Fruit fly (Drosophila melanogaster) whole organism, pupa: ENCODE measurements around the gene CG7560.

Experiments used
- CG10348 ChIP-seq: fragments of 200-800 bp; sonication (Bioruptor generic); IDR thresholded peaks from 2 replicates; pipeline ENCODE4 v1.3.6; 2022; ENCODE audit warnings: missing biosample characterization, missing genetic modification characterization
- CG12605 ChIP-seq: fragments of 200-800 bp; sonication (Bioruptor generic); IDR thresholded peaks from 2 replicates; pipeline ENCODE4 v1.3.6; 2022; ENCODE audit warnings: missing biosample characterization, missing genetic modification characterization
- CG13204 ChIP-seq: fragments of 200-800 bp; sonication (Bioruptor generic); optimal IDR thresholded peaks from 2 replicates; lab custom pipeline; 2018; ENCODE audit warnings: missing biosample characterization, mild to moderate bottlenecking, missing genetic modification characterization, moderate library complexity
- CG14655 ChIP-seq: fragments of 200-800 bp; sonication (Bioruptor generic); optimal IDR thresholded peaks from 3 replicates; lab custom pipeline; 2017; ENCODE audit warnings: mild to moderate bottlenecking, missing biosample characterization, missing genetic modification reagents, missing genetic modification characterization
- CG15710 ChIP-seq: fragments of 200-800 bp; sonication (Bioruptor generic); optimal IDR thresholded peaks from 2 replicates; lab custom pipeline; 2018; ENCODE audit warnings: missing biosample characterization, mild to moderate bottlenecking, missing genetic modification characterization, moderate library complexity
- CG17806 ChIP-seq: fragments of 200-800 bp; sonication (Bioruptor generic); optimal IDR thresholded peaks from 2 replicates; lab custom pipeline; 2018; ENCODE audit warnings: missing biosample characterization, mild to moderate bottlenecking, missing genetic modification characterization, moderate library complexity
- CG32121 ChIP-seq: fragments of 200-800 bp; sonication (Bioruptor generic); IDR thresholded peaks from 2 replicates; pipeline ENCODE4 v1.3.6; 2022; ENCODE audit warnings: missing biosample characterization, missing genetic modification characterization
- CG34367 ChIP-seq: fragments of 200-800 bp; sonication (Bioruptor generic); optimal IDR thresholded peaks from 2 replicates; lab custom pipeline; 2018; ENCODE audit warnings: missing biosample characterization, mild to moderate bottlenecking, missing genetic modification characterization
- CG4496 ChIP-seq: fragments of 200-800 bp; sonication (Bioruptor generic); IDR thresholded peaks from 3 replicates; pipeline ENCODE4 v1.3.6; 2022; ENCODE audit warnings: missing biosample characterization, missing genetic modification characterization
- CG8159 ChIP-seq: fragments of 200-800 bp; sonication (Bioruptor generic); optimal IDR thresholded peaks from 3 replicates; lab custom pipeline; 2018; ENCODE audit warnings: missing biosample characterization, mild to moderate bottlenecking, missing genetic modification characterization, moderate library complexity
- CG8301 ChIP-seq: fragments of 200-800 bp; sonication (Bioruptor generic); optimal IDR thresholded peaks from 2 replicates; lab custom pipeline; 2018; ENCODE audit warnings: missing biosample characterization, mild to moderate bottlenecking, missing genetic modification characterization
- CG9948 ChIP-seq: fragments of 200-800 bp; sonication (Bioruptor generic); optimal IDR thresholded peaks from 2 replicates; lab custom pipeline; 2018; ENCODE audit warnings: missing biosample characterization, mild to moderate bottlenecking, missing genetic modification characterization, moderate library complexity
- D1 ChIP-seq: fragments of 200-800 bp; sonication (Bioruptor generic); optimal IDR thresholded peaks from 2 replicates; lab custom pipeline; 2018; ENCODE audit warnings: missing biosample characterization, mild to moderate bottlenecking, missing genetic modification characterization, moderate library complexity
- EcR ChIP-seq: fragments of 200-800 bp; sonication (Bioruptor generic); optimal IDR thresholded peaks from 3 replicates; lab custom pipeline; 2019; ENCODE audit warnings: missing biosample characterization, missing genetic modification characterization, mild to moderate bottlenecking, moderate library complexity, missing genetic modification reagents
- Ets98B ChIP-seq: fragments of 200-800 bp; sonication (Bioruptor generic); IDR thresholded peaks from 2 replicates; pipeline ENCODE4 v1.3.6; 2022; ENCODE audit warnings: missing biosample characterization, missing genetic modification characterization
- Pif1A ChIP-seq: fragments of 200-800 bp; sonication (Bioruptor generic); optimal IDR thresholded peaks from 3 replicates; lab custom pipeline; 2016; ENCODE audit warnings: missing biosample characterization, missing genetic modification characterization
- Pif1B ChIP-seq: fragments of 200-800 bp; sonication (Bioruptor generic); optimal IDR thresholded peaks from 3 replicates; lab custom pipeline; 2016; ENCODE audit warnings: missing biosample characterization, missing genetic modification characterization
- Snoo ChIP-seq: fragments of 200-800 bp; sonication (Bioruptor generic); optimal IDR thresholded peaks from 3 replicates; lab custom pipeline; 2017; ENCODE audit warnings: missing biosample characterization, mild to moderate bottlenecking, missing genetic modification characterization, inconsistent platforms
- fd96Ca ChIP-seq: fragments of 200-800 bp; sonication (Bioruptor generic); IDR thresholded peaks from 3 replicates; pipeline ENCODE4 v1.3.6; 2022; ENCODE audit warnings: missing biosample characterization, missing genetic modification characterization
- gl ChIP-seq: fragments of 200-800 bp; sonication (Bioruptor generic); optimal IDR thresholded peaks from 2 replicates; lab custom pipeline; 2018; ENCODE audit warnings: missing biosample characterization, mild to moderate bottlenecking, missing genetic modification characterization
- rn ChIP-seq: fragments of 200-800 bp; sonication (Bioruptor generic); IDR thresholded peaks from 2 replicates; pipeline ENCODE4 v1.3.6; 2022; ENCODE audit warnings: missing biosample characterization, missing genetic modification characterization

CG7560 gene

DNA sequence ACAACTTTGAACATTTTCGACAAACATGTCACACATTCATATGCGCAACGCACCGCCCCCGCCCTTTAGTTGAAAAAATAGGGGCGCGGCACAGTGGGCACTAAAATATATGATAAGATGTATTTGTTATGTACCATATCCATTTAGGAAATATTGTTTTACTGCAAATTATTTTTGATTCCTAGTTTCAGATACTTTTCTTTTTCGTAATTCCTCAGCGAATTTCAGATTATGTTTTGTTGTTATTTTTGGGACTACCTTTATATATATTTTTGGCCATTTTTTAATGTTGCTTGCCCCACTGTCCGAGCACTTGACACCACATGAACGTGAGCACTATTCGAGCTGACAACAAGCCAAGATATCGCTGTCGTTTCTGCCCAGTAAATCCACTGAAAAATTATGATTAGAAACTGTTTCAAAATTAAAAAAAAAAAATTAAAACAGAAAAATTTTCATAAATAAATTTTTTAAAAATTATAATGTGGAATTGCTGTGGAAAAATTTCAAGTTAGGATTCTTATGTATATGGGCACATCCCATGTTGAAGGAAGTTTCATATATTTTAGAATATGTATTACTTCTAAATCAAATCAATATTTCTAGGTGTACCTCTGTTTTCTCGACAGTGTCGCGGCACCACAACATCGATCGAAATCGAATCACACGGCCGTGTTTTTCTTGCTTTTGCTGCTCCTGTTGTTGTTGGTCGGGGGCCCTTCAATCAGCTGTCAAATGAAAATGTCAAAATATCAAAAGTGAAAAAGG, 7.5 kb upstream of the CG7560 start:
- TF ChIP-seq CG8159 (tag; lab: Kevin White, UChicago) (peak; percentile 13), CG32121 (GFP tag; lab: Robert Waterston, UW) (peak; percentile 77), Pif1A (no peak), fd96Ca (GFP tag; lab: Robert Waterston, UW) (peak; percentile 13; the same call in 2 of the 3 replicates), CG14655 (peak; percentile 48), Ets98B (GFP tag; lab: Robert Waterston, UW) (peak; percentile 40; the same call in 1 of the 2 replicates), CG4496 (GFP tag; lab: Robert Waterston, UW) (peak; percentile 53; the same call in 2 of the 3 replicates), CG17806 (tag; lab: Kevin White, UChicago) (peak; percentile 12), CG9948 (tag; lab: Kevin White, UChicago) (peak; percentile 25), CG8301 (tag; lab: Kevin White, UChicago) (peak; percentile 23), D1 (tag; lab: Kevin White, UChicago) (no peak), rn (GFP tag; lab: Robert Waterston, UW) (no peak)

- TF ChIP-seq CG12605 (GFP tag; lab: Robert Waterston, UW): peak; percentile 38; the same call in 1 of the 2 replicates
- no peak for TF ChIP-seq EcR
- no peak; the same call in 2 of the 3 replicates for TF ChIP-seq CG4496 (GFP tag; lab: Robert Waterston, UW)
- peak; percentile 15 for TF ChIP-seq CG8159 (tag; lab: Kevin White, UChicago)
- no peak for TF ChIP-seq Pif1B (GFP tag; lab: Kevin White, UChicago)
- no peak for TF ChIP-seq Pif1A
- TF ChIP-seq D1 (tag; lab: Kevin White, UChicago): no peak
- no peak for TF ChIP-seq CG13204 (GFP tag; lab: Kevin White, UChicago)
- no peak for TF ChIP-seq Snoo (tag; lab: Kevin White, UChicago)
- TF ChIP-seq CG17806 (tag; lab: Kevin White, UChicago): no peak
- peak; percentile 39; the same call in 1 of the 3 replicates for TF ChIP-seq fd96Ca (GFP tag; lab: Robert Waterston, UW)
- no peak for TF ChIP-seq CG10348 (GFP tag; lab: Robert Waterston, UW)
- no peak for TF ChIP-seq gl (tag; lab: Kevin White, UChicago)
- TF ChIP-seq CG14655: peak; percentile 50
- 0 out of 2 replicates have a peak, but pooled peaks have one; percentile 8 for TF ChIP-seq rn (GFP tag; lab: Robert Waterston, UW)
- peak; percentile 46; the same call in 1 of the 2 replicates for TF ChIP-seq CG32121 (GFP tag; lab: Robert Waterston, UW)
- peak; percentile 65 for TF ChIP-seq CG8301 (tag; lab: Kevin White, UChicago)
- peak; percentile 60; the same call in 1 of the 2 replicates for TF ChIP-seq Ets98B (GFP tag; lab: Robert Waterston, UW)
- TF ChIP-seq CG15710: no peak
- peak; percentile 38 for TF ChIP-seq CG9948 (tag; lab: Kevin White, UChicago)
- TF ChIP-seq CG34367 (tag; lab: Kevin White, UChicago): no peak
These were observed 6.8 kb upstream of the CG7560 start for dm6 chr3L:11418041-11418674.

DNA sequence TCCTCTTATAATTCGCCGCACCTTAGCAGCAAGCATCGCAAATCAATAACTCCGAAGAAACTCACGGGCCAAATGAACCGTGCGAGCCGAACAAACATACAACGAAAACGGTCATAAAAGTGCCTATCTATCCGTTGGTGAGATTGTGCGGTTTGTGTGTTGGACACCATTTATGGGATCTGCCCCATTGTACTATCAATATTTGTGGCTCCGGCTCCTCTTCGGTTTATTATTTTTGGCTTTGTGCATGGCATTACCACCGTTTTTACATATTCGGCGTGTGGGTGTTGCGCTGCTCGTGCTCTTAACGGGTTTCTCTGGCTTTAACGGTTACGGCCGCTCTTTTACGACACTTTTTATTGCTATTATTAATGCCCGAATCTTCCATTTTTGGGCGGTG, 5.6 kb upstream of the CG7560 start:
- TF ChIP-seq CG8159 (tag; lab: Kevin White, UChicago) (no peak), CG4496 (GFP tag; lab: Robert Waterston, UW) (0 out of 3 replicates have a peak, but pooled peaks have one; percentile 27), EcR (no peak), rn (GFP tag; lab: Robert Waterston, UW) (no peak), CG9948 (tag; lab: Kevin White, UChicago) (no peak), Ets98B (GFP tag; lab: Robert Waterston, UW) (no peak)

DNA sequence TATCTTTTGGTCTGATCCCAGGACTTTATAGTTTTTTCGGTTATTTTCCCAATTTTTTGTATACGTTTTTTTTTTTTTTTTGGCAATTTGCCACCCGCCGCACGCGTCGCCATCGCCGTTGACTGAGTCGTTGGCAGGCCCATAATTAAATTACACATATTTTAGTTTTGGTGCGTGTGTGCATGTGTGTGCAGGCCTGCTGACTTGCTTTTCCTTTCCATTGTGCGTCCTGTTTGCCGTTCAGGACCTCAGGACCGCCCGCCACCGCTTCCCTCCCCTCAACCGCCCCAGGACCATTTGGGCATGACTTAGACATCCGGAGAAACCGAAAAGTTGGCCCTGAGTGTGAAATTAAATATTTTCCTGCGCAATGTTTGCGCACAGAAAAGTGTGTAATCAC, 4.0 kb upstream of the CG7560 start:
- no peak for TF ChIP-seq EcR

- no peak for TF ChIP-seq CG13204 (GFP tag; lab: Kevin White, UChicago)
These were observed 3.1 kb upstream of the CG7560 start for dm6 chr3L:11421905-11422304.

DNA sequence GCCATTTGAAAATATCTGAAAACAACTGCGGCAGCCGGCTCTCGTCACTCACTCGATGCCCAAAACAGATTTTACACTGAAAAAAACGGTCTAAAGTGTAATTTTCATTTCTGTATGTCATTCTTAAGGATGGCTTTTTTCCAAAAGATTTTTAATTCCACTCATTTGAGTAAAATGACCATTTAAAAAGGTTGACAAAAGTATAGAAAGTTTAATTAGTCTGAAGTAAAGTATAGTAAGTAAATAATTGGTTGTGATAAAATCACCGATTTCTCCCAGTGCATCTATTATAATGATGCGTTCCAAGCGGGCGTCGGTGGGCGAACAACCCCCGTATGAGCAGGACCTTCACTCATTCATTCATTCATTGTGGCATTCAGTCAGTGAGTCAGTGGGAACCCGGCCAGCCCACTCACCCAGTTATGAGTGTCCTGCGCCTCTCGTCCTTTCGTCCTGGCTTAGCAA, 2.6 kb upstream of the CG7560 start:
- peak; percentile 3 for TF ChIP-seq CG9948 (tag; lab: Kevin White, UChicago)
- peak; percentile 47 for TF ChIP-seq CG8159 (tag; lab: Kevin White, UChicago)
- no peak for TF ChIP-seq CG13204 (GFP tag; lab: Kevin White, UChicago)
- TF ChIP-seq CG15710: no peak
- no peak for TF ChIP-seq rn (GFP tag; lab: Robert Waterston, UW)
- TF ChIP-seq gl (tag; lab: Kevin White, UChicago): no peak
- no peak for TF ChIP-seq D1 (tag; lab: Kevin White, UChicago)
- peak; percentile 18 for TF ChIP-seq CG17806 (tag; lab: Kevin White, UChicago)
- no peak for TF ChIP-seq CG32121 (GFP tag; lab: Robert Waterston, UW)
- no peak for TF ChIP-seq Pif1A
- no peak for TF ChIP-seq CG4496 (GFP tag; lab: Robert Waterston, UW)
- TF ChIP-seq Pif1B (GFP tag; lab: Kevin White, UChicago): no peak
- TF ChIP-seq fd96Ca (GFP tag; lab: Robert Waterston, UW): no peak
- TF ChIP-seq Snoo (tag; lab: Kevin White, UChicago): peak; percentile 15
- TF ChIP-seq CG10348 (GFP tag; lab: Robert Waterston, UW): no peak
- TF ChIP-seq EcR: no peak
- TF ChIP-seq CG34367 (tag; lab: Kevin White, UChicago): no peak
- TF ChIP-seq CG12605 (GFP tag; lab: Robert Waterston, UW): no peak
